Fruit fly (Drosophila melanogaster) Kc167 (cell line): ENCODE results near the gene tral.

ENCODE experiments used
- Myc ChIP-seq: fragments of >200 bp; optimal IDR thresholded peaks from 2 replicates; lab custom pipeline; 2017; ENCODE audit warnings: missing external identifiers
- Sin3A ChIP-seq: fragments of >200 bp; optimal IDR thresholded peaks from 2 replicates; lab custom pipeline; 2018; ENCODE audit warnings: missing external identifiers
- h ChIP-seq: fragments of >200 bp; optimal IDR thresholded peaks from 3 replicates; lab custom pipeline; 2018; ENCODE audit warnings: missing external identifiers
- insv ChIP-seq: fragments of >200 bp; optimal IDR thresholded peaks from 3 replicates; lab custom pipeline; 2018; ENCODE audit warnings: missing external identifiers
- psq ChIP-seq: fragments of >200 bp; optimal IDR thresholded peaks from 2 replicates; lab custom pipeline; 2017; ENCODE audit warnings: missing external identifiers
- ttk ChIP-seq: sonication (Bioruptor generic); optimal IDR thresholded peaks from 2 replicates; lab custom pipeline; 2017; ENCODE audit warnings: missing external identifiers

The tral gene

DNA sequence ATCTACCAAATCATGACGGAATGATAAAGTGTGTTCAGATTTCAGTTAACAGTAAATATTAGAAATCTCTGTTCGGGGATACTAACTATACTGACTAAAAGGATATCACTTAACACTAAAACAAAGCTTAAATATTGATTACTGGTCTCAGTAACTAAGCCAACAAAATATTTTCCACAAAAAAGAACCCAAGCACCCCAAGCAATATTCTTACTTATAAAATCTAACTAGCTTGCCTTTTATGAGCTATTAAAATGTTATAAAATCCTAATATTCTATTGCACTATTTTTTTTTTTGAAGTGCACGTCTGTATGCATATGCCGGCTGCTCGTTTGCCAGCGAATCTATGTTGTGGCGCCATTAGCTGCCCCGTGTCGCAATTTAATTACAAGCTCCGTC, 34.6 kb downstream of the tral start:
- TF ChIP-seq Sin3A (no peak), Myc (lab: Kevin White, UChicago) (no peak), insv (no peak), ttk (lab: Kevin White, UChicago) (no peak), psq (lab: Kevin White, UChicago) (no peak), h (no peak)

DNA sequence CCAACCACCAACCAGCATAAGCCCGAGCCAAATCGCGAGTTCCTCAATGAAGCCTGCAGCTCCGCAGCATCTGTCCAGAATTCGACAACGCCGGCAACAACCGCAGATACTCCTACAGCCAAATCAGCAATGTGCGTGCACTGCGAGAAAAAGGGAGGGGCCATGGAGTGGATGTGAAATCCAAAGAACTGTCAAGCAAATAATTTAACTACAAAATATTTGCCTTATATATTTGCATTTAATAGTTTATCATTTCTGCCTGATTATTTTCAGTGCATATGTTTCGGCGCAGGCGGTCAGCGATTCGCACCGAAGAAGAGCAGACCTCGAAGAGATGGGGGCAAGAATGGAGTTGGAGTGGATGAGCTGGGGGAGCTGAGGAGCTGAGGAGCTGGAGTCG, 36.8 kb downstream of the tral start:
- TF ChIP-seq insv (no peak), Sin3A (no peak), psq (lab: Kevin White, UChicago) (no peak), h (no peak), ttk (lab: Kevin White, UChicago) (no peak), Myc (lab: Kevin White, UChicago) (no peak)

DNA sequence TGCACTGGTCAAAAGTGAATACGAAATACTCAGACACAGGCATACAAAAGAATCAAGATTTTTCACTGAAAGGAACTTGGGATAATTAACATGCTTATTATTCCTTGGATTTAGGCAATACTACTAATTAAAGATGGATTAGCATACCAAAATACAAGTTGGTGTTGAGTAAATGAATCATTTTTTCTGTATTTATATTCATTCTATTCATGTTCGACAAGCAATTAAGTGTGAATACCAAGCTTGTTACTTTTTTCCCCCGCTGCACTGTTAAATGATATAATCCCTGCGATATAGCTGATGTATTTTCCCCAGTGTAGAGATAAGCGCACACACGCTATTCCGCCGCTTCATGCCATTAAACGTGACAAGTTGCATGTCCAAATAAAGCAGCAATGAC, 42.9 kb downstream of the tral start:
- TF ChIP-seq insv: no peak
- no peak for TF ChIP-seq Myc (lab: Kevin White, UChicago)
- TF ChIP-seq ttk (lab: Kevin White, UChicago): no peak
- no peak for TF ChIP-seq psq (lab: Kevin White, UChicago)
- TF ChIP-seq Sin3A: no peak
- no peak for TF ChIP-seq h

DNA sequence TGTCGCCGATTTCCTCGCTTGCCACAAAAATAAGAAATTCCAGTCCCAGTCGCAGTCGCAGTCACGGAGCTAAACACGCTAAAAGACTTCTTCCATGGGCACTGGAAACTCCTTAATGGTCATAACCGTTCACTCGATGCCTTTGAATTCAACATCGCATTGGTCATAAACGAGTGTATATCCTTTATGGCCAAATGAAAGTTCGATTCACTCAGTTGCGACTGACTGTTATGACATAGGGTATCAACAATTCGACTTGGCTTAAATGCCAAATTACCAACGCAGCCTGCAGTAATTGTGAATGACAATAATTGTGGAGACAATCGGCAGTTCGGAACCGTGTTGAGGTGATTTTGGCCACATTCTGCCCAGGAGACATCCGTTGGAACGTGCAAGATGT, 44.4 kb downstream of the tral start:
- TF ChIP-seq insv (no peak), Myc (lab: Kevin White, UChicago) (no peak), ttk (lab: Kevin White, UChicago) (no peak), psq (lab: Kevin White, UChicago) (no peak), h (no peak), Sin3A (no peak)

DNA sequence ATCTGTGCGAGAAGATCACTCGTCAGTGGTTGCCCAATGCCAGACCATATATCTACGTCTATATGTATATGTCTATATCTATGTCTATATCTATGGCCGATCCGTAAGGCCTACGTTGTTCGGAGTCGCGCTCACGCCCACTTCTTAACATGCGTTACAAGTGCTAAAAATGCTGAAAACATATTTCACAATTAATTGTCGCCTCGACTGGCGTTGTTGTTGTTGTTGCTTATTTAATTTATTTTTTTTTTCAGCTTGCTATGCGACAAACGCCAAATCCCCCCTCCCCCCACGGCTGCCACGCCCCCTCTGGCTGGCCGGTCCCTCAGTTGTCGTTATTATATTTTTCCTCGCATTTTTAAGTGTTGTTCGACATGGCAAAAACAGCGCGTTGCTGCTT, 49.4 kb downstream of the tral start:
- TF ChIP-seq Sin3A (no peak), Myc (lab: Kevin White, UChicago) (no peak), insv (no peak), ttk (lab: Kevin White, UChicago) (no peak), h (no peak), psq (lab: Kevin White, UChicago) (no peak)

DNA sequence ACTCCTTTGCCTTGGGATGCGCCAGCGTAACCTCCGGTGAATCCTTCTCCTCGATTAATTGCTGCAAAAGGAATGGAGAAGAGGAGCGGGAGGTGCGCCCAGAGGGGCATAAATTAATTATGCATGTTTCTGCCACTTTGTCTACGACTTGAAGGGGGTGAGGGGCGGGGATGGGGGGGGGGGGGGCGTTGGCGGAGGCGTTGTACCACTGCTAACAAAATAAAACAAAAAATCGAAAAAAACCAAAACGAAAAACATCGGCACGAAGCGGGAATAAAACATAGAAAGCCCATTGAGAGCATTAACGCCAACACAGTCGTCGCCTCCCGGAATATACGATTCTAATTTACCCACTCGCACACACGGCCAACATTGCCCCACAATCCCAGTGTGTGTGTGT, 50.1 kb downstream of the tral start:
- TF ChIP-seq ttk (lab: Kevin White, UChicago) (no peak), h (no peak), Myc (lab: Kevin White, UChicago) (no peak)

DNA sequence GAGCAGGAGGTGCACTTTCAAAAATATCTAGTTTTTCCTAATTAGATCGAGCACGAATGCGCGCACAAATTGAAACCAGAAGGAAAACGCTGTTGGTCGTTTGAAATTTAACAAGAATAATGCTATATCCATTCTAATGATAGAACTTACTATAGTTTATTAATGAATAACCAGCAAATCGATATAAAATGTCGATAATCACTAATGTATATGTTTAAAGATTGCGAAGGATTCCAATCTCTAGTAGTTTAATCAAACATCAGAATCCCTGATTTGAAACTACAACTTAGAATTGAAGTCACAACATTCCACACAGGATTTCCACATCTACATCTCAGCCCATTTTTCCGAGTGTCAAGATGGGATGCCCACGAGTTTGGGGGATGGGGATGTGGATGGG, 50.6 kb downstream of the tral start:
- TF ChIP-seq psq (lab: Kevin White, UChicago): no peak
- TF ChIP-seq Sin3A: no peak
- no peak for TF ChIP-seq Myc (lab: Kevin White, UChicago)
- no peak for TF ChIP-seq ttk (lab: Kevin White, UChicago)
- no peak for TF ChIP-seq insv
- TF ChIP-seq h: no peak

DNA sequence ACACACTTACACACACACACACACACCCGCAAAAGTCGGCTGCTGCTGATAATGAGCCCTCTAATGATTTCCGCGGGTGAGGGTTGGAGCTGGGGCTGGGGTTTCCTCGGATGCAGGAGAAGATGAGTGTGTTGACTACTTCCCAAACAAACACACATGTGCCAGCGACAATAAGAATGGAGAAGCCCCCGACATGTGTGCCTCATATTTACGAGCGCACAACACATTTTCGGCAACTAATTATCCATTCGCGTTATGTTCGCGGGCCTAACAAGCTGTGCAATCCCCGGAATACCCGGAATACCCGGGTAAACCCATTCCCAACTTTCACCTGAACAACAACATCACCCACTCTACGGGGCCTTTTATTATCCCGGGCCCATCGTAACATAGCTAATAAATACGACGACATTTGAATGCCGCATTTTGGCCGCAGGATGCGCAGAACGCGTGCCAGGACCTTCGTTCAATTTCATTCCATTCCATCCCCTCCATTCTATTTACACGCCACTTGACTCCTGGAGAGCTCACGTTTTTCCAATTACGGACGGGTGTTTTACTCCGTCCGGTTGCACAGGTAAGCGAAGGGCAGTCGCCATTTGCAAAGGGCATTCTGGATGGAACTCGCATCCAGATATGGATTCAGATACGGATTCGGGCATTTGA, 51.3 kb downstream of the tral start:
- TF ChIP-seq ttk (lab: Kevin White, UChicago) (no peak), h (no peak), psq (lab: Kevin White, UChicago) (no peak), insv (no peak), Myc (lab: Kevin White, UChicago) (no peak), Sin3A (no peak)
